Worm (Caenorhabditis elegans) whole organism, young adult: ENCODE measurements around the gene Y48C3A.5.

Experiments used
- B0019.2 ChIP-seq: fragments of 200-800 bp; sonication (Bioruptor generic); conservative IDR thresholded peaks from 2 replicates; pipeline ENCODE4 v1.3.6; 2022; ENCODE audit warnings: missing genetic modification reagents, missing genetic modification characterization, missing compliant biosample characterization
- B0261.1 ChIP-seq: sonication (generic microtip); optimal IDR thresholded peaks from 2 replicates; lab custom pipeline; 2016; ENCODE audit warnings: mild to moderate bottlenecking, missing genetic modification characterization, moderate library complexity, missing compliant biosample characterization
- C06A6.2 ChIP-seq: fragments of 200-800 bp; sonication (Bioruptor generic); conservative IDR thresholded peaks from 2 replicates; pipeline ENCODE4 v1.3.6; 2022; ENCODE audit warnings: missing genetic modification characterization, missing compliant biosample characterization
- C17E4.6 ChIP-seq: fragments of 200-800 bp; sonication (Bioruptor generic); IDR thresholded peaks from 2 replicates; pipeline ENCODE4 v1.3.6; 2022; ENCODE audit warnings: missing genetic modification reagents, missing genetic modification characterization, missing compliant biosample characterization
- F37B4.10 ChIP-seq: fragments of 200-800 bp; sonication (Bioruptor generic); IDR thresholded peaks from 2 replicates; pipeline ENCODE4 v1.3.6; 2022; ENCODE audit warnings: missing genetic modification characterization, missing compliant biosample characterization
- F39B2.1 ChIP-seq: fragments of 200-800 bp; sonication (Bioruptor generic); IDR thresholded peaks from 2 replicates; pipeline ENCODE4 v1.3.6; 2022; ENCODE audit warnings: missing genetic modification reagents, missing genetic modification characterization, missing compliant biosample characterization
- F52B5.7 ChIP-seq: sonication (generic microtip); optimal IDR thresholded peaks from 2 replicates; lab custom pipeline; 2016; ENCODE audit warnings: mild to moderate bottlenecking, missing genetic modification characterization, missing compliant biosample characterization
- K12H6.12 ChIP-seq: fragments of 200-800 bp; sonication (Bioruptor generic); optimal IDR thresholded peaks from 2 replicates; lab custom pipeline; 2018; ENCODE audit warnings: mild to moderate bottlenecking, missing genetic modification characterization, missing compliant biosample characterization
- T26A5.8 ChIP-seq: sonication (generic microtip); optimal IDR thresholded peaks from 2 replicates; lab custom pipeline; 2016; ENCODE audit warnings: missing genetic modification characterization, missing compliant biosample characterization
- Y53G8AR.9 ChIP-seq: fragments of 200-800 bp; sonication (Bioruptor generic); conservative IDR thresholded peaks from 2 replicates; pipeline ENCODE4 v1.3.6; 2022; ENCODE audit warnings: missing genetic modification reagents, missing genetic modification characterization, missing compliant biosample characterization
- Y79H2A.3 ChIP-seq: fragments of 200-800 bp; sonication (Bioruptor generic); conservative IDR thresholded peaks from 2 replicates; pipeline ENCODE4 v1.3.6; 2022; ENCODE audit warnings: missing genetic modification reagents, missing genetic modification characterization, missing compliant biosample characterization
- aptf-3 ChIP-seq: fragments of 200-800 bp; sonication (Bioruptor generic); IDR thresholded peaks from 2 replicates; pipeline ENCODE4 v1.3.6; 2022; ENCODE audit warnings: missing genetic modification characterization, missing compliant biosample characterization
- athp-1 ChIP-seq: sonication (generic microtip); optimal IDR thresholded peaks from 2 replicates; lab custom pipeline; 2017; ENCODE audit warnings: mild to moderate bottlenecking, missing genetic modification characterization, missing compliant biosample characterization
- attf-5 ChIP-seq: fragments of 200-800 bp; sonication (Bioruptor generic); optimal IDR thresholded peaks from 2 replicates; lab custom pipeline; 2018; ENCODE audit warnings: mild to moderate bottlenecking, missing genetic modification characterization, missing compliant biosample characterization
- bed-2 ChIP-seq: fragments of 200-800 bp; sonication (Bioruptor generic); IDR thresholded peaks from 2 replicates; pipeline ENCODE4 v1.3.6; 2022; ENCODE audit warnings: missing genetic modification reagents, missing genetic modification characterization, missing compliant biosample characterization
- ceh-100 ChIP-seq: fragments of 200-800 bp; sonication (Bioruptor generic); IDR thresholded peaks from 2 replicates; pipeline ENCODE4 v1.3.6; 2022; ENCODE audit warnings: missing genetic modification reagents, missing genetic modification characterization, missing compliant biosample characterization
- ceh-40 ChIP-seq: fragments of 200-800 bp; sonication (Bioruptor generic); IDR thresholded peaks from 2 replicates; pipeline ENCODE4 v1.3.6; 2022; ENCODE audit warnings: missing genetic modification characterization, missing compliant biosample characterization
- dpff-1 ChIP-seq: sonication (generic microtip); optimal IDR thresholded peaks from 2 replicates; lab custom pipeline; 2017; ENCODE audit warnings: mild to moderate bottlenecking, missing genetic modification characterization, missing compliant biosample characterization
- dpl-1 ChIP-seq: fragments of 150-350 bp; optimal IDR thresholded peaks from 2 replicates; lab custom pipeline; 2014; ENCODE audit warnings: missing biosample characterization, missing genetic modification reagents, missing genetic modification characterization
- egrh-3 ChIP-seq: fragments of 200-800 bp; sonication (Bioruptor generic); IDR thresholded peaks from 2 replicates; pipeline ENCODE4 v1.3.6; 2022; ENCODE audit warnings: missing genetic modification reagents, missing genetic modification characterization, missing compliant biosample characterization
- gei-17 ChIP-seq: fragments of 200-800 bp; sonication (Bioruptor generic); optimal IDR thresholded peaks from 2 replicates; lab custom pipeline; 2018; ENCODE audit warnings: mild to moderate bottlenecking, missing genetic modification characterization, missing compliant biosample characterization
- him-1 ChIP-seq: sonication (generic microtip); optimal IDR thresholded peaks from 2 replicates; lab custom pipeline; 2016; ENCODE audit warnings: missing genotype, missing genetic modification reagents, missing genetic modification characterization, missing compliant biosample characterization
- hlh-12 ChIP-seq: sonication (generic microtip); optimal IDR thresholded peaks from 2 replicates; lab custom pipeline; 2016; ENCODE audit warnings: missing genetic modification characterization, missing compliant biosample characterization
- hmg-1.2 ChIP-seq: fragments of 200-800 bp; sonication (Bioruptor generic); IDR thresholded peaks from 2 replicates; pipeline ENCODE4 v1.3.6; 2022; ENCODE audit warnings: missing genetic modification reagents, missing genetic modification characterization, missing compliant biosample characterization
- lin-40 ChIP-seq: sonication (generic microtip); optimal IDR thresholded peaks from 2 replicates; lab custom pipeline; 2016; ENCODE audit warnings: missing genetic modification characterization, mild to moderate bottlenecking, missing compliant biosample characterization, missing genotype, missing genetic modification reagents
- madf-10 ChIP-seq: sonication (generic microtip); optimal IDR thresholded peaks from 2 replicates; lab custom pipeline; 2016; ENCODE audit warnings: mild to moderate bottlenecking, missing genetic modification characterization, missing compliant biosample characterization
- madf-3 ChIP-seq: fragments of 200-800 bp; sonication (Bioruptor generic); IDR thresholded peaks from 2 replicates; pipeline ENCODE4 v1.3.6; 2022; ENCODE audit warnings: missing genetic modification reagents, missing genetic modification characterization, missing compliant biosample characterization
- mel-28 ChIP-seq: sonication (generic microtip); optimal IDR thresholded peaks from 2 replicates; lab custom pipeline; 2016; ENCODE audit warnings: borderline replicate concordance, mild to moderate bottlenecking, missing genetic modification characterization, missing compliant biosample characterization
- mes-4 ChIP-seq: sonication (generic microtip); optimal IDR thresholded peaks from 2 replicates; lab custom pipeline; 2016; ENCODE audit warnings: missing genotype, missing genetic modification characterization, missing compliant biosample characterization
- mxl-1 ChIP-seq: sonication (generic microtip); optimal IDR thresholded peaks from 2 replicates; lab custom pipeline; 2016; ENCODE audit warnings: missing genetic modification characterization, missing compliant biosample characterization
- nfya-2 ChIP-seq: fragments of 200-800 bp; sonication (Bioruptor generic); IDR thresholded peaks from 2 replicates; pipeline ENCODE4 v1.3.6; 2022; ENCODE audit warnings: missing genetic modification reagents, missing genetic modification characterization, missing compliant biosample characterization
- nfyb-1 ChIP-seq: fragments of 200-800 bp; sonication (Bioruptor generic); IDR thresholded peaks from 2 replicates; pipeline ENCODE4 v1.3.6; 2022; ENCODE audit warnings: missing genetic modification reagents, missing genetic modification characterization, missing compliant biosample characterization
- nhr-27 ChIP-seq: fragments of 200-800 bp; sonication (Bioruptor generic); optimal IDR thresholded peaks from 2 replicates; lab custom pipeline; 2018; ENCODE audit warnings: mild to moderate bottlenecking, missing genetic modification characterization, moderate library complexity, missing compliant biosample characterization
- nhr-80 ChIP-seq: sonication (generic microtip); optimal IDR thresholded peaks from 2 replicates; lab custom pipeline; 2016; ENCODE audit warnings: missing genetic modification characterization, missing compliant biosample characterization
- pbrm-1 ChIP-seq: fragments of 200-800 bp; sonication (Bioruptor generic); IDR thresholded peaks from 2 replicates; pipeline ENCODE4 v1.3.6; 2022; ENCODE audit warnings: missing genetic modification reagents, missing genetic modification characterization, missing compliant biosample characterization
- pha-4 ChIP-seq: fragments of 150-350 bp; sonication (generic microtip); optimal IDR thresholded peaks from 2 replicates; lab custom pipeline; 2014; ENCODE audit warnings: missing biosample characterization, missing genetic modification reagents, missing genetic modification characterization
- rec-8 ChIP-seq, 2 experiments: sonication (generic microtip); optimal IDR thresholded peaks; 2 replicates each; lab custom pipeline; 2016; ENCODE audit warnings: mild to moderate bottlenecking in 2 of 2, missing genetic modification characterization in 2 of 2, missing genetic modification reagents in 2 of 2, missing genotype in 2 of 2, missing biosample characterization in 1 of 2, missing compliant biosample characterization in 1 of 2, moderate library complexity in 1 of 2
- snpc-4 ChIP-seq, 5 experiments: fragments of 150-350 bp in 1 of 5; sonication (generic microtip) in 4 of 5; optimal IDR thresholded peaks; 2 replicates each; lab custom pipeline; 2014 to 2018; ENCODE audit warnings: missing genetic modification characterization in 5 of 5, missing biosample characterization in 3 of 5, antibody characterized with exemption in 2 of 5, mild to moderate bottlenecking in 2 of 5, missing compliant biosample characterization in 2 of 5, missing genotype in 2 of 5, moderate library complexity in 2 of 5, missing genetic modification reagents in 1 of 5
- unc-130 ChIP-seq: sonication (generic microtip); optimal IDR thresholded peaks from 2 replicates; lab custom pipeline; 2016; ENCODE audit warnings: missing genetic modification reagents, missing genetic modification characterization, missing compliant biosample characterization
- unc-62 ChIP-seq: fragments of 150-350 bp; optimal IDR thresholded peaks from 2 replicates; lab custom pipeline; 2014; ENCODE audit warnings: missing biosample characterization, missing genetic modification reagents, missing genetic modification characterization
- zfh-2 ChIP-seq: fragments of 200-800 bp; sonication (Bioruptor generic); conservative IDR thresholded peaks from 2 replicates; pipeline ENCODE4 v1.3.6; 2022; ENCODE audit warnings: missing genetic modification reagents, missing genetic modification characterization, missing compliant biosample characterization
- zim-3 ChIP-seq: sonication (generic microtip); optimal IDR thresholded peaks from 2 replicates; lab custom pipeline; 2017; ENCODE audit warnings: mild to moderate bottlenecking, missing genetic modification characterization, moderate library complexity, missing compliant biosample characterization
- ztf-26 ChIP-seq: sonication (generic microtip); optimal IDR thresholded peaks from 2 replicates; lab custom pipeline; 2017; ENCODE audit warnings: missing genetic modification characterization, missing compliant biosample characterization

Y48C3A.5 gene

ce11 chrII:13330359-13330758 is 59.5 kb downstream of the Y48C3A.5 start, which contains the start of gene sam-10:
Gene sam-10, minus strand, starts transcription at chrII:13330525.
- peak; percentile 74 for TF ChIP-seq zfh-2 (GFP tag; lab: Robert Waterston, UW)
- peak; percentile 33; the same call in 1 of the 2 replicates for TF ChIP-seq egrh-3 (GFP tag; lab: Robert Waterston, UW)
- no peak for TF ChIP-seq unc-62 (GFP tag; lab: Kevin White, UChicago)

ce11 chrII:13333103-13333764 is 62.4 kb downstream of the Y48C3A.5 start:
- TF ChIP-seq pha-4 (no peak), rec-8 (tag; optimal IDR thresholded peaks at IDR 0.05; lab: Kevin White, UChicago) (no peak), lin-40 (no peak), F37B4.10 (GFP tag; lab: Robert Waterston, UW) (no peak), nhr-80 (peak; percentile 63), Y53G8AR.9 (no peak), C06A6.2 (GFP tag; lab: Robert Waterston, UW) (no peak), B0261.1 (tag; lab: Kevin White, UChicago) (no peak)
- TF ChIP-seq, all 124 proteins: peak for 1

- TF ChIP-seq dpl-1 (GFP tag; lab: Kevin White, UChicago) (no peak), dpff-1 (tag; lab: Kevin White, UChicago) (no peak), unc-62 (GFP tag; lab: Kevin White, UChicago) (no peak), pbrm-1 (GFP tag; lab: Robert Waterston, UW) (peak; percentile 56; the same call in 1 of the 2 replicates), snpc-4 (GFP tag; optimal IDR thresholded peaks at IDR 0.05; lab: Kevin White, UChicago) (peak; percentile 43), snpc-4 (tag; optimal IDR thresholded peaks at IDR 0.05; lab: Kevin White, UChicago) (peak; percentile 29 to 67 (median 50)), T26A5.8 (tag; lab: Kevin White, UChicago) (no peak), hmg-1.2 (peak; percentile 84), F39B2.1 (GFP tag; lab: Robert Waterston, UW) (no peak), madf-10 (tag; lab: Kevin White, UChicago) (peak; percentile 43), aptf-3 (no peak), mxl-1 (no peak), egrh-3 (GFP tag; lab: Robert Waterston, UW) (peak; percentile 84), C17E4.6 (GFP tag; lab: Robert Waterston, UW) (no peak), Y53G8AR.9 (no peak), nfya-2 (GFP tag; lab: Robert Waterston, UW) (no peak), B0019.2 (GFP tag; lab: Robert Waterston, UW) (no peak), bed-2 (GFP tag; lab: Robert Waterston, UW) (0 out of 2 replicates have a peak, but pooled peaks have one; percentile 30), madf-3 (GFP tag; lab: Robert Waterston, UW) (0 out of 2 replicates have a peak, but pooled peaks have one; percentile 12), ceh-40 (GFP tag; lab: Robert Waterston, UW) (no peak), hlh-12 (no peak), attf-5 (GFP tag; lab: Kevin White, UChicago) (peak; percentile 77), K12H6.12 (peak; percentile 95), athp-1 (tag; lab: Kevin White, UChicago) (no peak), ztf-26 (tag; lab: Kevin White, UChicago) (peak; percentile 51), nfyb-1 (GFP tag; lab: Robert Waterston, UW) (0 out of 2 replicates have a peak, but pooled peaks have one; percentile 29), mel-28 (tag; lab: Kevin White, UChicago) (no peak), Y79H2A.3 (GFP tag; lab: Robert Waterston, UW) (no peak), him-1 (tag; lab: Kevin White, UChicago) (no peak), F37B4.10 (GFP tag; lab: Robert Waterston, UW) (no peak), nhr-27 (tag; lab: Kevin White, UChicago) (no peak), F52B5.7 (tag; lab: Kevin White, UChicago) (no peak), ceh-100 (GFP tag; lab: Robert Waterston, UW) (no peak), mes-4 (tag; lab: Kevin White, UChicago) (no peak), gei-17 (GFP tag; lab: Kevin White, UChicago) (peak; percentile 19), zim-3 (tag; lab: Kevin White, UChicago) (no peak), unc-130 (GFP tag; lab: Kevin White, UChicago) (no peak)
Observed at ce11 chrII:13334966-13335698, 64.3 kb downstream of the Y48C3A.5 start.
